Fruit fly (Drosophila melanogaster) whole organism, embryonic: ENCODE results near the gene Mocs1.

ENCODE experiments used
- CG10979 ChIP-seq: fragments of 200-800 bp; sonication (Bioruptor generic); optimal IDR thresholded peaks from 2 replicates; lab custom pipeline; 2018; ENCODE audit warnings: missing biosample characterization, mild to moderate bottlenecking, missing genetic modification characterization, moderate library complexity
- CG14050 ChIP-seq: fragments of 200-800 bp; sonication (Bioruptor generic); IDR thresholded peaks from 3 replicates; pipeline ENCODE4 v1.3.6; 2022; ENCODE audit warnings: missing biosample characterization, missing genetic modification characterization
- CG14667 ChIP-seq: fragments of 200-800 bp; sonication (Bioruptor generic); IDR thresholded peaks from 2 replicates; pipeline ENCODE4 v1.3.6; 2022; ENCODE audit warnings: missing biosample characterization, missing genetic modification characterization
- CG1529 ChIP-seq: fragments of 200-800 bp; sonication (Bioruptor generic); optimal IDR thresholded peaks from 3 replicates; lab custom pipeline; 2018; ENCODE audit warnings: missing biosample characterization, missing genetic modification characterization
- CG1602 ChIP-seq: fragments of 200-800 bp; sonication (Bioruptor generic); optimal IDR thresholded peaks from 3 replicates; lab custom pipeline; 2016; ENCODE audit warnings: missing biosample characterization, missing genetic modification characterization
- CG16813 ChIP-seq: fragments of 200-800 bp; sonication (Bioruptor generic); IDR thresholded peaks from 3 replicates; pipeline ENCODE4 v1.3.6; 2022; ENCODE audit warnings: missing biosample characterization, missing genetic modification characterization; ENCODE audit not compliant: partially characterized antibody
- CG16815 ChIP-seq: fragments of 200-800 bp; sonication (Bioruptor generic); optimal IDR thresholded peaks from 3 replicates; lab custom pipeline; 2017; ENCODE audit warnings: missing biosample characterization, mild to moderate bottlenecking, missing genetic modification characterization
- CG17612 ChIP-seq: fragments of 200-800 bp; sonication (Bioruptor generic); IDR thresholded peaks from 2 replicates; pipeline ENCODE4 v1.3.6; 2022; ENCODE audit warnings: missing biosample characterization, missing genetic modification characterization
- CG18599 ChIP-seq: fragments of 200-800 bp; sonication (Bioruptor generic); optimal IDR thresholded peaks from 3 replicates; lab custom pipeline; 2017; ENCODE audit warnings: missing biosample characterization, missing genetic modification characterization, mild to moderate bottlenecking, moderate library complexity, missing genetic modification reagents
- CG18764 ChIP-seq: fragments of 200-800 bp; sonication (Bioruptor generic); optimal IDR thresholded peaks from 3 replicates; lab custom pipeline; 2016; ENCODE audit warnings: missing biosample characterization, missing genetic modification characterization
- CG31388 ChIP-seq: fragments of 200-800 bp; sonication (Bioruptor generic); optimal IDR thresholded peaks from 2 replicates; lab custom pipeline; 2016; ENCODE audit warnings: missing biosample characterization, missing genetic modification characterization
- CG3163 ChIP-seq: fragments of 200-800 bp; sonication (Bioruptor generic); optimal IDR thresholded peaks from 3 replicates; lab custom pipeline; 2016; ENCODE audit warnings: missing biosample characterization, missing genetic modification characterization
- CG3281 ChIP-seq: fragments of 200-800 bp; sonication (Bioruptor generic); optimal IDR thresholded peaks from 3 replicates; lab custom pipeline; 2017; ENCODE audit warnings: missing biosample characterization, mild to moderate bottlenecking, missing genetic modification characterization
- CG3847 ChIP-seq: fragments of 200-800 bp; sonication (Bioruptor generic); IDR thresholded peaks from 2 replicates; pipeline ENCODE4 v1.3.6; 2022; ENCODE audit warnings: missing biosample characterization, missing genetic modification characterization
- CG4282 ChIP-seq: fragments of 200-800 bp; sonication (Bioruptor generic); optimal IDR thresholded peaks from 2 replicates; lab custom pipeline; 2016; ENCODE audit warnings: missing biosample characterization, missing genetic modification characterization
- CG5953 ChIP-seq: fragments of 200-800 bp; sonication (Bioruptor generic); IDR thresholded peaks from 2 replicates; pipeline ENCODE4 v1.3.6; 2022; ENCODE audit warnings: missing biosample characterization, missing genetic modification characterization
- CG7357 ChIP-seq: fragments of 200-800 bp; sonication (Bioruptor generic); IDR thresholded peaks from 3 replicates; pipeline ENCODE4 v1.3.6; 2022; ENCODE audit warnings: missing biosample characterization, missing genetic modification characterization
- CG8359 ChIP-seq: fragments of 200-800 bp; sonication (Bioruptor generic); optimal IDR thresholded peaks from 2 replicates; lab custom pipeline; 2017; ENCODE audit warnings: missing biosample characterization, mild to moderate bottlenecking, missing genetic modification characterization, borderline replicate concordance
- CHES-1-like ChIP-seq: fragments of 200-800 bp; sonication (Bioruptor generic); optimal IDR thresholded peaks from 2 replicates; lab custom pipeline; 2016; ENCODE audit warnings: missing biosample characterization, missing genetic modification characterization
- CTCF ChIP-seq: fragments of 200-800 bp; sonication (Bioruptor generic); optimal IDR thresholded peaks from 2 replicates; lab custom pipeline; 2017; ENCODE audit warnings: missing biosample characterization, mild to moderate bottlenecking, missing genetic modification characterization, moderate library complexity
- Deaf1 ChIP-seq: fragments of 200-800 bp; optimal IDR thresholded peaks from 3 replicates; lab custom pipeline; 2019; ENCODE audit warnings: missing biosample characterization, mild to moderate bottlenecking, missing genetic modification characterization, moderate library complexity
- Doc2 ChIP-seq: fragments of 200-800 bp; sonication (Bioruptor generic); IDR thresholded peaks from 2 replicates; pipeline ENCODE4 v1.3.6; 2022; ENCODE audit warnings: missing biosample characterization, missing genetic modification characterization
- Dp ChIP-seq: fragments of 200-800 bp; sonication (Bioruptor generic); optimal IDR thresholded peaks from 2 replicates; lab custom pipeline; 2018; ENCODE audit warnings: missing biosample characterization, mild to moderate bottlenecking, missing genetic modification characterization, moderate library complexity
- HLH3B ChIP-seq: fragments of 200-800 bp; sonication (Bioruptor generic); IDR thresholded peaks from 2 replicates; pipeline ENCODE4 v1.3.6; 2022; ENCODE audit warnings: missing biosample characterization, missing genetic modification characterization
- Hr39 ChIP-seq: fragments of >200 bp; optimal IDR thresholded peaks from 2 replicates; lab custom pipeline; 2017
- Jarid2 ChIP-seq: fragments of 200-800 bp; sonication (Bioruptor generic); optimal IDR thresholded peaks from 3 replicates; lab custom pipeline; 2017; ENCODE audit warnings: mild to moderate bottlenecking, missing biosample characterization, missing genetic modification reagents, missing genetic modification characterization
- Max ChIP-seq: fragments of 200-800 bp; sonication (Bioruptor generic); optimal IDR thresholded peaks from 2 replicates; lab custom pipeline; 2016; ENCODE audit warnings: missing biosample characterization, mild to moderate bottlenecking, missing genetic modification characterization
- Nf-YC ChIP-seq: fragments of 200-800 bp; optimal IDR thresholded peaks from 3 replicates; lab custom pipeline; 2019; ENCODE audit warnings: missing biosample characterization, mild to moderate bottlenecking, missing genetic modification characterization, moderate library complexity
- Optix ChIP-seq: fragments of 200-800 bp; sonication (Bioruptor generic); IDR thresholded peaks from 3 replicates; pipeline ENCODE4 v1.3.6; 2022; ENCODE audit warnings: missing biosample characterization, missing genetic modification characterization
- Side ChIP-seq: fragments of 200-800 bp; sonication (Bioruptor generic); optimal IDR thresholded peaks from 2 replicates; lab custom pipeline; 2016; ENCODE audit warnings: missing biosample characterization, missing genetic modification characterization
- Tbp ChIP-seq: fragments of >200 bp; optimal IDR thresholded peaks from 2 replicates; lab custom pipeline; 2018; ENCODE audit warnings: missing biosample characterization, missing genetic modification characterization
- Xbp1 ChIP-seq: fragments of 200-800 bp; sonication (Bioruptor generic); optimal IDR thresholded peaks from 3 replicates; lab custom pipeline; 2016; ENCODE audit warnings: missing biosample characterization, mild to moderate bottlenecking, missing genetic modification characterization
- ara ChIP-seq: fragments of 200-800 bp; sonication (Bioruptor generic); IDR thresholded peaks from 2 replicates; pipeline ENCODE4 v1.3.6; 2022; ENCODE audit warnings: missing biosample characterization, missing genetic modification characterization
- az2 ChIP-seq: fragments of 200-800 bp; sonication (Bioruptor generic); optimal IDR thresholded peaks from 3 replicates; lab custom pipeline; 2016; ENCODE audit warnings: missing biosample characterization, missing genetic modification characterization
- bbx ChIP-seq: fragments of 200-800 bp; sonication (Bioruptor generic); IDR thresholded peaks from 2 replicates; pipeline ENCODE4 v1.3.6; 2022; ENCODE audit warnings: missing biosample characterization, missing genetic modification characterization; ENCODE audit not compliant: partially characterized antibody
- caup ChIP-seq: fragments of 200-800 bp; sonication (Bioruptor generic); optimal IDR thresholded peaks from 3 replicates; lab custom pipeline; 2017; ENCODE audit warnings: missing biosample characterization, mild to moderate bottlenecking, missing genetic modification characterization, moderate library complexity; ENCODE audit not compliant: severe bottlenecking
- dan ChIP-seq: fragments of 200-800 bp; sonication (Bioruptor generic); IDR thresholded peaks from 2 replicates; pipeline ENCODE4 v1.3.6; 2022; ENCODE audit warnings: missing biosample characterization, missing genetic modification characterization
- danr ChIP-seq: fragments of 200-800 bp; sonication (Bioruptor generic); IDR thresholded peaks from 2 replicates; pipeline ENCODE4 v1.3.6; 2022; ENCODE audit warnings: missing biosample characterization, missing genetic modification characterization
- emc ChIP-seq: fragments of 200-800 bp; sonication (Bioruptor generic); optimal IDR thresholded peaks from 2 replicates; lab custom pipeline; 2016; ENCODE audit warnings: missing biosample characterization, missing genetic modification characterization
- esg ChIP-seq: fragments of 200-800 bp; sonication (Bioruptor generic); conservative IDR thresholded peaks from 2 replicates; pipeline ENCODE4 v1.3.6; 2022; ENCODE audit warnings: missing biosample characterization, missing genetic modification characterization
- ewg ChIP-seq: fragments of 200-800 bp; sonication (Bioruptor generic); optimal IDR thresholded peaks from 3 replicates; lab custom pipeline; 2017; ENCODE audit warnings: mild to moderate bottlenecking, missing biosample characterization, missing genetic modification reagents, missing genetic modification characterization
- gfzf ChIP-seq: fragments of 200-800 bp; sonication (Bioruptor generic); optimal IDR thresholded peaks from 2 replicates; lab custom pipeline; 2016; ENCODE audit warnings: missing biosample characterization, mild to moderate bottlenecking, missing genetic modification characterization, moderate library complexity
- gt ChIP-seq: fragments of 200-800 bp; sonication (Bioruptor generic); IDR thresholded peaks from 2 replicates; pipeline ENCODE4 v1.3.6; 2022; ENCODE audit warnings: missing biosample characterization, missing genetic modification characterization
- inv ChIP-seq: fragments of 200-800 bp; sonication (Bioruptor generic); IDR thresholded peaks from 2 replicates; pipeline ENCODE4 v1.3.6; 2022; ENCODE audit warnings: missing biosample characterization, missing genetic modification characterization; ENCODE audit not compliant: partially characterized antibody
- luna ChIP-seq: fragments of 200-800 bp; sonication (Bioruptor generic); optimal IDR thresholded peaks from 2 replicates; lab custom pipeline; 2016; ENCODE audit warnings: missing biosample characterization, missing genetic modification characterization
- nom ChIP-seq: fragments of 200-800 bp; sonication (Bioruptor generic); optimal IDR thresholded peaks from 2 replicates; lab custom pipeline; 2017; ENCODE audit warnings: missing biosample characterization, missing genetic modification characterization, mild to moderate bottlenecking, moderate library complexity, missing genetic modification reagents
- otp ChIP-seq: fragments of 200-800 bp; sonication (Bioruptor generic); IDR thresholded peaks from 3 replicates; pipeline ENCODE4, ENCODE4 v1.3.6; 2022; ENCODE audit warnings: missing biosample characterization, missing genetic modification characterization
- pb ChIP-seq: fragments of 200-800 bp; sonication (Bioruptor generic); optimal IDR thresholded peaks from 3 replicates; lab custom pipeline; 2016; ENCODE audit warnings: missing biosample characterization, missing genetic modification characterization
- phol ChIP-seq: fragments of 200-800 bp; sonication (Bioruptor generic); optimal IDR thresholded peaks from 3 replicates; lab custom pipeline; 2018; ENCODE audit warnings: missing biosample characterization, mild to moderate bottlenecking, missing genetic modification characterization, moderate library complexity
- pum ChIP-seq: fragments of 200-800 bp; sonication (Bioruptor generic); optimal IDR thresholded peaks from 2 replicates; lab custom pipeline; 2016; ENCODE audit warnings: missing biosample characterization, missing genetic modification characterization
- run ChIP-seq: fragments of 200-800 bp; sonication (Bioruptor generic); optimal IDR thresholded peaks from 3 replicates; lab custom pipeline; 2018; ENCODE audit warnings: missing biosample characterization, mild to moderate bottlenecking, missing genetic modification characterization
- unpg ChIP-seq: fragments of 200-800 bp; sonication (Bioruptor generic); optimal IDR thresholded peaks from 3 replicates; lab custom pipeline; 2018; ENCODE audit warnings: missing biosample characterization, mild to moderate bottlenecking, missing genetic modification characterization, moderate library complexity
- vvl ChIP-seq: fragments of 200-800 bp; sonication (Bioruptor generic); IDR thresholded peaks from 2 replicates; pipeline ENCODE4 v1.3.6; 2022; ENCODE audit warnings: missing biosample characterization, missing genetic modification characterization

Gene Mocs1

dm6 chr3L:11119396-11119900 is 49.1 kb downstream of the Mocs1 start (continued):
- TF ChIP-seq Dp (no peak), HLH3B (GFP tag; lab: Robert Waterston, UW) (no peak), CG31388 (no peak), Deaf1 (no peak), luna (GFP tag; lab: Kevin White, UChicago) (no peak), esg (no peak), ara (no peak), CG7357 (GFP tag; lab: Robert Waterston, UW) (no peak), CG8359 (GFP tag; lab: Kevin White, UChicago) (no peak), CG4282 (GFP tag; lab: Kevin White, UChicago) (no peak), caup (no peak), Tbp (GFP tag; lab: Kevin White, UChicago) (no peak), pum (GFP tag; lab: Kevin White, UChicago) (no peak), ewg (no peak), CTCF (GFP tag; lab: Kevin White, UChicago) (no peak), CG14667 (GFP tag; lab: Robert Waterston, UW) (no peak), CG3281 (no peak), CG1529 (GFP tag; lab: Kevin White, UChicago) (no peak), CG18599 (no peak), emc (GFP tag; lab: Kevin White, UChicago) (no peak), CG18764 (GFP tag; lab: Kevin White, UChicago) (no peak), Doc2 (GFP tag; lab: Robert Waterston, UW) (no peak), Optix (GFP tag; lab: Robert Waterston, UW) (0 out of 3 replicates have a peak, but pooled peaks have one; percentile 29), pb (no peak), CG10979 (tag; lab: Kevin White, UChicago) (no peak), dan (GFP tag; lab: Robert Waterston, UW) (no peak), otp (GFP tag; lab: Robert Waterston, UW) (no peak), Max (GFP tag; lab: Kevin White, UChicago) (no peak), CG5953 (no peak), danr (GFP tag; lab: Robert Waterston, UW) (no peak), CHES-1-like (GFP tag; lab: Kevin White, UChicago) (no peak), CG3847 (GFP tag; lab: Robert Waterston, UW) (no peak), Xbp1 (GFP tag; lab: Kevin White, UChicago) (peak; percentile 14), nom (GFP tag; lab: Kevin White, UChicago) (no peak), CG16815 (GFP tag; lab: Kevin White, UChicago) (no peak), Jarid2 (no peak), Side (GFP tag; lab: Kevin White, UChicago) (no peak), phol (tag; lab: Kevin White, UChicago) (no peak), CG3163 (GFP tag; lab: Kevin White, UChicago) (no peak), unpg (GFP tag; lab: Kevin White, UChicago) (no peak), gfzf (GFP tag; lab: Kevin White, UChicago) (no peak), vvl (peak; percentile 41), bbx (peak; percentile 49), CG1602 (GFP tag; lab: Kevin White, UChicago) (no peak), gt (GFP tag; lab: Robert Waterston, UW) (no peak), CG16813 (GFP tag; lab: Robert Waterston, UW) (0 out of 3 replicates have a peak, but pooled peaks have one; percentile 13), Nf-YC (tag; lab: Kevin White, UChicago) (no peak), run (tag; lab: Kevin White, UChicago) (no peak), inv (GFP tag; lab: Robert Waterston, UW) (no peak), CG14050 (GFP tag; lab: Robert Waterston, UW) (no peak), Hr39 (lab: Kevin White, UChicago) (no peak), CG17612 (GFP tag; lab: Robert Waterston, UW) (peak; percentile 42; the same call in 1 of the 2 replicates), az2 (GFP tag; lab: Kevin White, UChicago) (no peak)
